Worm (Caenorhabditis elegans) whole organism, L3 larva: ENCODE data around the gene bas-1.

Experiments used
- R02D3.7 ChIP-seq: fragments of 150-350 bp; optimal IDR thresholded peaks from 2 replicates; lab custom pipeline; 2014; ENCODE audit warnings: missing biosample characterization, missing genetic modification characterization
- ZK546.5 ChIP-seq: sonication (generic microtip); optimal IDR thresholded peaks from 2 replicates; lab custom pipeline; 2017; ENCODE audit warnings: missing biosample characterization, missing genetic modification characterization
- aly-2 ChIP-seq: fragments of 150-350 bp; optimal IDR thresholded peaks from 2 replicates; lab custom pipeline; 2014; ENCODE audit warnings: missing biosample characterization, missing genetic modification characterization
- ama-1 ChIP-seq: fragments of 150-350 bp; optimal IDR thresholded peaks from 2 replicates; lab custom pipeline; 2018
- ceh-16 ChIP-seq: sonication (generic microtip); optimal IDR thresholded peaks from 2 replicates; lab custom pipeline; 2017; ENCODE audit warnings: missing biosample characterization, missing genetic modification characterization
- ceh-28 ChIP-seq: fragments of 150-350 bp; optimal IDR thresholded peaks from 2 replicates; lab custom pipeline; 2014; ENCODE audit warnings: missing biosample characterization, missing genetic modification reagents, missing genetic modification characterization
- ceh-82 ChIP-seq: fragments of 150-350 bp; optimal IDR thresholded peaks from 2 replicates; lab custom pipeline; 2014; ENCODE audit warnings: missing biosample characterization, missing genetic modification characterization
- ceh-9 ChIP-seq: sonication (generic microtip); optimal IDR thresholded peaks from 2 replicates; lab custom pipeline; 2018; ENCODE audit warnings: missing biosample characterization, missing genetic modification characterization
- daf-12 ChIP-seq: fragments of 150-350 bp; optimal IDR thresholded peaks from 2 replicates; lab custom pipeline; 2014; ENCODE audit warnings: missing biosample characterization, missing genetic modification reagents, missing genetic modification characterization
- egl-27 ChIP-seq: sonication (generic microtip); optimal IDR thresholded peaks from 4 replicates; lab custom pipeline; 2017; ENCODE audit warnings: missing biosample characterization, missing genetic modification reagents, missing genetic modification characterization
- egl-5 ChIP-seq: fragments of 150-350 bp; optimal IDR thresholded peaks from 2 replicates; lab custom pipeline; 2017; ENCODE audit warnings: missing biosample characterization, missing genetic modification reagents, missing genetic modification characterization, inconsistent platforms
- elt-1 ChIP-seq: fragments of 150-350 bp; optimal IDR thresholded peaks from 2 replicates; lab custom pipeline; 2014; ENCODE audit warnings: missing biosample characterization, missing genetic modification characterization
- elt-2 ChIP-seq: sonication (generic microtip); optimal IDR thresholded peaks from 2 replicates; lab custom pipeline; 2016; ENCODE audit warnings: missing genetic modification reagents, mild to moderate bottlenecking, missing genetic modification characterization, missing compliant biosample characterization
- elt-3 ChIP-seq, 3 experiments: fragments of 150-350 bp in 1 of 3; sonication (generic microtip) in 2 of 3; optimal IDR thresholded peaks; 2 replicates in 2 of 3; 4 replicates in 1 of 3; lab custom pipeline; 2014 to 2017; ENCODE audit warnings: missing biosample characterization in 3 of 3, missing genetic modification characterization in 3 of 3
- eor-1 ChIP-seq, 2 experiments: fragments of 150-350 bp; optimal IDR thresholded peaks; 2 replicates each; lab custom pipeline; 2014 to 2018; ENCODE audit warnings: missing biosample characterization in 2 of 2, missing genetic modification characterization in 2 of 2
- fkh-10 ChIP-seq: sonication (generic microtip); optimal IDR thresholded peaks from 2 replicates; lab custom pipeline; 2017; ENCODE audit warnings: missing biosample characterization, missing genetic modification reagents, missing genetic modification characterization
- fkh-2 ChIP-seq: fragments of 150-350 bp; optimal IDR thresholded peaks from 2 replicates; lab custom pipeline; 2014; ENCODE audit warnings: missing biosample characterization, missing genetic modification reagents, missing genetic modification characterization
- fos-1 ChIP-seq: fragments of 150-350 bp; optimal IDR thresholded peaks from 2 replicates; lab custom pipeline; 2014; ENCODE audit warnings: missing biosample characterization, missing genetic modification characterization
- hmg-11 ChIP-seq: sonication (generic microtip); optimal IDR thresholded peaks from 2 replicates; lab custom pipeline; 2016; ENCODE audit warnings: missing genetic modification characterization, missing compliant biosample characterization
- jun-1 ChIP-seq: fragments of 150-350 bp; optimal IDR thresholded peaks from 2 replicates; lab custom pipeline; 2014; ENCODE audit warnings: missing biosample characterization, missing genetic modification reagents, missing genetic modification characterization
- lin-15B ChIP-seq: fragments of 150-350 bp; optimal IDR thresholded peaks from 2 replicates; lab custom pipeline; 2014; ENCODE audit warnings: missing biosample characterization, missing genetic modification characterization
- lin-39 ChIP-seq: fragments of 150-350 bp; optimal IDR thresholded peaks from 2 replicates; lab custom pipeline; 2018; ENCODE audit warnings: missing biosample characterization, missing genetic modification reagents, missing genetic modification characterization
- lsy-12 ChIP-seq: sonication (generic microtip); optimal IDR thresholded peaks from 2 replicates; lab custom pipeline; 2016; ENCODE audit warnings: mild to moderate bottlenecking, missing genetic modification characterization, missing compliant biosample characterization
- mml-1 ChIP-seq: fragments of 150-350 bp; sonication (generic microtip); optimal IDR thresholded peaks from 3 replicates; lab custom pipeline; 2014; ENCODE audit warnings: missing biosample characterization, missing genetic modification characterization
- nfya-1 ChIP-seq: sonication (generic microtip); optimal IDR thresholded peaks from 2 replicates; lab custom pipeline; 2017; ENCODE audit warnings: missing genetic modification characterization, mild to moderate bottlenecking, missing compliant biosample characterization, antibody characterized with exemption, moderate library complexity; ENCODE audit not compliant: insufficient read depth
- nhr-11 ChIP-seq: fragments of 150-350 bp; optimal IDR thresholded peaks from 2 replicates; lab custom pipeline; 2014; ENCODE audit warnings: missing biosample characterization, missing genetic modification characterization
- nhr-12 ChIP-seq: fragments of 150-350 bp; optimal IDR thresholded peaks from 2 replicates; lab custom pipeline; 2014; ENCODE audit warnings: missing biosample characterization, missing genetic modification characterization
- nhr-23 ChIP-seq: fragments of 150-350 bp; optimal IDR thresholded peaks from 2 replicates; lab custom pipeline; 2014; ENCODE audit warnings: missing biosample characterization, missing genetic modification reagents, missing genetic modification characterization
- nhr-237 ChIP-seq: fragments of 150-350 bp; optimal IDR thresholded peaks from 2 replicates; lab custom pipeline; 2014; ENCODE audit warnings: missing biosample characterization, missing genetic modification characterization
- nhr-25 ChIP-seq: sonication (generic microtip); optimal IDR thresholded peaks from 2 replicates; lab custom pipeline; 2017; ENCODE audit warnings: missing biosample characterization, missing genetic modification characterization
- nhr-43 ChIP-seq: sonication (generic microtip); optimal IDR thresholded peaks from 2 replicates; lab custom pipeline; 2016; ENCODE audit warnings: mild to moderate bottlenecking, missing genetic modification characterization, missing compliant biosample characterization; ENCODE audit not compliant: poor library complexity, severe bottlenecking
- nhr-77 ChIP-seq: fragments of 150-350 bp; optimal IDR thresholded peaks from 2 replicates; lab custom pipeline; 2014; ENCODE audit warnings: missing biosample characterization, missing genetic modification characterization
- pha-4 ChIP-seq: fragments of 150-350 bp; optimal IDR thresholded peaks from 2 replicates; lab custom pipeline; 2014; ENCODE audit warnings: missing biosample characterization, missing genetic modification reagents, missing genetic modification characterization
- pqm-1 ChIP-seq: fragments of 150-350 bp; optimal IDR thresholded peaks from 2 replicates; lab custom pipeline; 2017; ENCODE audit warnings: missing biosample characterization, missing genetic modification characterization, inconsistent platforms
- sea-2 ChIP-seq: fragments of 150-350 bp; sonication (generic microtip); optimal IDR thresholded peaks from 4 replicates; lab custom pipeline; 2014; ENCODE audit warnings: missing biosample characterization, missing genetic modification reagents, missing genetic modification characterization
- snpc-4 ChIP-seq: fragments of 150-350 bp; optimal IDR thresholded peaks from 2 replicates; lab custom pipeline; 2014; ENCODE audit warnings: missing biosample characterization, missing genetic modification characterization
- tbx-2 ChIP-seq: sonication (generic microtip); optimal IDR thresholded peaks from 2 replicates; lab custom pipeline; 2016; ENCODE audit warnings: mild to moderate bottlenecking, missing genetic modification characterization, missing compliant biosample characterization
- unc-39 ChIP-seq: sonication (generic microtip); optimal IDR thresholded peaks from 4 replicates; lab custom pipeline; 2017; ENCODE audit warnings: missing biosample characterization, missing genetic modification characterization
- unc-62 ChIP-seq: fragments of 150-350 bp; sonication (generic microtip); optimal IDR thresholded peaks from 4 replicates; lab custom pipeline; 2014; ENCODE audit warnings: missing biosample characterization, missing genetic modification reagents, missing genetic modification characterization
- zag-1 ChIP-seq: fragments of 150-350 bp; optimal IDR thresholded peaks from 2 replicates; lab custom pipeline; 2014; ENCODE audit warnings: missing biosample characterization, missing genetic modification characterization
- ztf-11 ChIP-seq: fragments of 150-350 bp; optimal IDR thresholded peaks from 2 replicates; lab custom pipeline; 2014; ENCODE audit warnings: missing biosample characterization, missing genetic modification characterization
- ztf-4 ChIP-seq: fragments of 150-350 bp; optimal IDR thresholded peaks from 2 replicates; lab custom pipeline; 2014; ENCODE audit warnings: missing biosample characterization, missing genetic modification characterization

Gene bas-1

DNA sequence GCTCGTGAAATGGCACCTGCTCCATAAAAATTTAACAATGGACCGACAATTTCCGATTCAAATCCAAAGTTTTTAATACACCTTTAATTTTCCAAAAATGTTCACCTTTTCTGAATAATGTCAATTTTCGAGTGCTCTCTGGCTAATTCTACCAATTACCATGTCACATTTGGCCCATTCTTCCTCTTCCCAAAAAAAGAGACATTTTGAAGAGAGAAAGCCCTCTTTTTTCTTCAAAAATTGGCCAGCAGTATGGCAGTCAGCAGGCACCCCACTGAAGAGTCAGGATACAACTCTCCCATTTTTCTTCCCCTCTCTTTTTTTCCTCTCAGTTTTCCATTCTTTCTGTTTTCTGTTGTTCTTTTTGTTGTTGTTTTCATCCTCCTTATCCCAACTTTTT, 22.4 kb downstream of the bas-1 start:
- TF ChIP-seq lin-39 (peak; percentile 17), fkh-10 (GFP tag; lab: Kevin White, UChicago) (no peak)

DNA sequence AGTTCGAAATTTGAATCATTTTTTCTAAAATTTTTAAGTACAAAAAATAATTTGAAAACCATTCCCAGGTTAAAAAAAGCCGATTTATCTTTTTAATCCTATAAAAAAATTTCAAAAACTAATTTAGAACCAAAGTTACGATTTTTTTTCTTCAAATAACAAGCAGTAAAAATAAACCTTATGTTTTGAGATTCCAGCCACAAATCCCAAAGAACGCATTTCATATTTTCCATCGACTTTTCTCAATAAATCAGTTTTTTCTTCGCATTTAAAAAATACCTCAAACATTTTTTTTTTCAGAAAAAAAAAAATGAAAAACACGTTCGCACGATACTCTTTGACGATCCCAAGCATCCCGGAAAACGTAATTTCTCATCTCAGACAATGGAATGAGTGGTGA, 23.1 kb downstream of the bas-1 start, which contains the start of gene ckk-1:
Gene ckk-1 (plus strand): TSS at position 301 of the 400 bp plus-strand sequence.
- TF ChIP-seq elt-3 (tag; optimal IDR thresholded peaks at IDR 0.05; lab: Kevin White, UChicago): no peak

DNA sequence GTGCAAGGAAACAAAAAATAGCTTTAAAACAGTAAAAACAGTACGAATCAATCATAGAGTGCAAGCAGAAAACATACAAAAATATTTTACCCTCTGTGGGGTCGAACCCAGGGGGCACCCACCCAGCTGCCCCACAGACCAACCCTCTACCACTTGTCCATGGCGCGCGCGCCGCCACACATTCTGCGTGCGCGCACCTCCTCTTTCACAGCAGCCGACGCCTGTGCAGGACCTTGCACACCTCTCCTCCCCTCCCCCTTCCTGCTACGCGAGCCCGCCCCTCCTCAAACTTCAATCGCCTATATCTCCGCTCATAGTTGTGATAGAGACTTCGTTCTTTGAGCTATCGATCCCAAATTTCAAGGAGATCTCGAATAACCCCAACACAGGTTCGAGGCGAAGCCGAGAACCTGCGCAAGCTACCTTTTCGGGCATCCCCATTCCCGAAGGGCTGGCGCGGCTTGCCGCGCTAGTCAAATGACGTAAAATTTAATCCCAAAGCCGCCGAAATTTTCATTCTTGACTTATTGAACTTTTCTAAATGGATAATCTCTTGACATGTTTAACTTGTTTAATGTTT, 25.3 kb downstream of the bas-1 start:
- TF ChIP-seq elt-2 (tag; lab: Kevin White, UChicago): peak; percentile 12

DNA sequence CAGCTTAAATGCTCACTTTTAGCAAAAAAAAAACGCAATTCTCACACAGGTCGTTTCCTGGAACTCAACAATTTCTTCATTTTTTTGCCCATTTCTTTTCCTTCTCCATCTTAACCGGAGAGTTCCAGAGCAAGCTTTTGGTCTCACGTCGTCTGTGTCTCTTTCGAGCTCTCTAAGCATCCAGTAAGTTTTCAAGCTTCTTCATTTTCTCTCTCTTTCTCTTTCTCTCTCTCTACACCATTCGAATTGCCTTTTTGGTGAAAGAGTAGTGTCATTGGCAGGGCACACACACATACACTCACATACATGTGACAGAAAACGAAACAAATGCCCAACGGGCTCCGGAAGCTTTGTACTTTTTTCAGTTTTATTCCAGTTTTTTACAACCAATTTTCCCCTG, 27.8 kb downstream of the bas-1 start:
- TF ChIP-seq fkh-10 (GFP tag; lab: Kevin White, UChicago) (peak; percentile 70), elt-3 (tag; optimal IDR thresholded peaks at IDR 0.05; lab: Kevin White, UChicago) (no peak), ama-1 (lab: Kevin White, UChicago) (no peak), nfya-1 (peak; percentile 85), lin-15B (tag; lab: Kevin White, UChicago) (peak; percentile 36), fkh-2 (tag; lab: Kevin White, UChicago) (no peak), snpc-4 (peak; percentile 20), lin-39 (peak; percentile 80)

DNA sequence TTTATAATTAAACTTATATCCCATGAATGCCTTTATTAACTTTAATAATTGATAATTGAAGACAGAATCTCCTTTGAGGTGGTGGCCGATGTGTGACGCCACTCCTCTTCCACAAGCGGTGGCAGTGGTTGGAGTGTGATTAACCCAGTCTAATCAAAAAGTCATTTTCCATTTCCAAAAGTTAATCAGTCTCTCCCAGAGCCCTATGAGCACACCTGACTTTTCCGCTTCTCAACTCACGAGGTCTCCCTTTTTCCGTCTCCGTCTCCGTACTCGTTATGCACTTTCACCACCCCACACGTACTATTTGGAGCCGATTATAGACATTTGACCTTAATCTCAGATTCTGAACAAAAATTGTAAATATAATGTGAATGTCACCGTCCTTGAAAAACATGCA, 30.6 kb downstream of the bas-1 start:
- TF ChIP-seq elt-1 (tag; lab: Kevin White, UChicago): no peak

DNA sequence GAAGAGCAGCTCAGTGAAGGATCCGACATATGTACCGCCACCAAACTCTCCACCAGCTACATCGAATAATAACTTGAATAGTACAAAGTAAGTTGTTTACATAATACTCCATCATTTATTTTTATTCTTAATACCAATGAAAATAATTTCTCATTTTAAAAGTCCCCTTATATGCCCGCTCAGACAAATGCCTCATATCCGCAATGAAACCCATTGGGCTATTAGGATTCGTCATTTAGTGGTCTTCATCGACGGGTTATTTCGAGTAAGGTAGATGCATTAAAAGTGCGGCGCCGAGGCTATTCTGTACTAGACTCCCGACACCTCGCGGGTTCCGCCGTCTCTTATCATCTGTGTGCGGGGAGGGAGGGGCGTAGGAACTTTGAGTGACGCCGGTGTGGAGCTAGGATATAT, 41.6 kb downstream of the bas-1 start:
- TF ChIP-seq pha-4 (tag; lab: Kevin White, UChicago) (peak; percentile 25), nhr-11 (tag; lab: Kevin White, UChicago) (no peak), ceh-82 (tag; lab: Kevin White, UChicago) (no peak), snpc-4 (peak; percentile 97), fkh-2 (tag; lab: Kevin White, UChicago) (no peak), nfya-1 (peak; percentile 19), sea-2 (GFP tag; lab: Kevin White, UChicago) (no peak), nhr-77 (tag; lab: Kevin White, UChicago) (no peak), egl-5 (tag; lab: Kevin White, UChicago) (no peak), nhr-25 (tag; lab: Kevin White, UChicago) (peak; percentile 43), nhr-12 (tag; lab: Kevin White, UChicago) (no peak), elt-3 (tag; optimal IDR thresholded peaks at IDR 0.05; lab: Kevin White, UChicago) (no peak), nhr-237 (tag; lab: Kevin White, UChicago) (no peak), ceh-9 (tag; lab: Kevin White, UChicago) (no peak), zag-1 (no peak), egl-27 (tag; lab: Kevin White, UChicago) (no peak), lsy-12 (tag; lab: Kevin White, UChicago) (peak; percentile 71), fos-1 (tag; lab: Kevin White, UChicago) (no peak), unc-39 (tag; lab: Kevin White, UChicago) (no peak), elt-1 (tag; lab: Kevin White, UChicago) (no peak), ceh-16 (tag; lab: Kevin White, UChicago) (no peak), nhr-23 (tag; lab: Kevin White, UChicago) (peak; percentile 27), mml-1 (tag; lab: Kevin White, UChicago) (no peak), tbx-2 (tag; lab: Kevin White, UChicago) (no peak), jun-1 (no peak), elt-2 (tag; lab: Kevin White, UChicago) (peak; percentile 31), R02D3.7 (tag; lab: Kevin White, UChicago) (peak; percentile 1), unc-62 (GFP tag; lab: Kevin White, UChicago) (no peak), ceh-28 (tag; lab: Kevin White, UChicago) (no peak), fkh-10 (GFP tag; lab: Kevin White, UChicago) (no peak), eor-1 (tag; optimal IDR thresholded peaks at IDR 0.05; lab: Kevin White, UChicago) (no peak), daf-12 (tag; lab: Kevin White, UChicago) (no peak), aly-2 (tag; lab: Kevin White, UChicago) (no peak), ZK546.5 (no peak), hmg-11 (tag; lab: Kevin White, UChicago) (peak; percentile 13), ztf-4 (no peak), nhr-43 (tag; lab: Kevin White, UChicago) (peak; percentile 62), ama-1 (lab: Kevin White, UChicago) (peak; percentile 81), ztf-11 (tag; lab: Kevin White, UChicago) (no peak), lin-39 (no peak), pqm-1 (tag; lab: Kevin White, UChicago) (peak; percentile 49), lin-15B (tag; lab: Kevin White, UChicago) (peak; percentile 17)
